Worm (Caenorhabditis elegans): Measurements from ENCODE around the gene ZK1290.5.

ZK1290.5 gene

DNA sequence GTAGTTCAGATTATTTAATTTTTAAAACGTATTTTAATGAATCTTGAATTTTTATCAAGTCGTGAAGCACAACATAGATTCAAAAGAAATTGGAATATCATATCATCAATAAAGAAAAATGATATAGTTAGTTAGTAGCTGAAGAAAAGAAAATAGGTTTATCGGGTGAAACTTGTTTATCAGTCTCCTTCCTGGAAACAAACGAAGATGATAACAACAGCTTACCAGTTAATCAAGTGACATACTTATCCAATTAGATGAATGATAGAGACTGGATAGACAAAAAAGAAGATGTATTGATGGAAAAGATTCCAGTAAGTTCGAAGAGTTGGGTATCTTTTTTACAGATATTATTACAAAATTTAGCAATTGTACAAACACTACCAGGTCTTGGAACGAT, 13.5 kb downstream of the ZK1290.5 start:
- no peak for TF ChIP-seq fkh-8 (tag; optimal IDR thresholded peaks at IDR 0.05)
- no peak for TF ChIP-seq pax-3 (tag; optimal IDR thresholded peaks at IDR 0.05)
- peak; percentile 58 for TF ChIP-seq blmp-1 (tag; optimal IDR thresholded peaks at IDR 0.05)
- TF ChIP-seq nhr-20 (tag; optimal IDR thresholded peaks at IDR 0.05) = no peak
- TF ChIP-seq nhr-28 (tag; optimal IDR thresholded peaks at IDR 0.05) = no peak

DNA sequence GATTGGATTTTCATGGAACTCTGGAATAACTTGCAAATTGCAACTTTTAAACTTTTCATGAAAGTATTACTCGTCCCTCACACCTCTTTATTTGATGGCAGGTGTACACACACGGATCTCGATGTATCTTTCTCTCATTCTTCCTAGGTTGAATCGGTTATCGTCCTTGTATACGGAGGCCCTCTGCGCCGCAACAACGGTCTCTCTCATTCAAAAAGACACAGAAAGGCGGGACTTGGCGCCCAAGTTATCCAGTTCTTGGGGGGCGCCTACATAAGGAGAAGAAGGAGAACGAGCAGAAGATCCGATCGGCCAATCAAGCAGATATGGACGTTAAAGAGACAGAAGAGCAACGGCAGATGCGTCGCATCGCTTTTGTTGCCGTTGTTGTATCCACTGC, 14.4 kb downstream of the ZK1290.5 start, which contains the start of gene rol-8:
Gene rol-8, plus strand, starts transcription at position 301 of the 400 bp plus-strand sequence.
- TF ChIP-seq nhr-47 (tag; optimal IDR thresholded peaks at IDR 0.05) (no peak), nhr-237 (tag; optimal IDR thresholded peaks at IDR 0.05) (no peak), blmp-1 (tag; optimal IDR thresholded peaks at IDR 0.05) (peak; percentile 9)

DNA sequence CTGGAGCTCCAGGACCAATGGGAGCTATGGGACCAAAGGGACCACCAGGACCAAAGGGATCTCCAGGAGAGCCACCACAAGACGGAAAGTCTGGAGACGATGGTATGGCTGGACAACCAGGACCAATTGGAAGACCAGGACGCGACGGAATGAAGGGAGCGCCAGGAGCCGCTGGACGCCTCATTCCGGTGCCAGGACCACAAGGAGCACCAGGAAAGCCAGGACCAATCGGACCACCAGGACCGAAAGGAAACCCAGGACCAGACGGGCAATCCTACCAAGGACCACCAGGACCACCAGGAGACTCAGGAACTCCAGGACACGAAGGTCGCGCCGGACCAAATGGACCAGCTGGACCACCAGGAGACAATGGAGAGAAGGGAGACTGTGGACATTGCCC, 15.3 kb downstream of the ZK1290.5 start:
- TF ChIP-seq snu-23 (GFP tag; optimal IDR thresholded peaks at IDR 0.05) (no peak), zip-4 (GFP tag; optimal IDR thresholded peaks at IDR 0.05) (no peak), zag-1 (tag; optimal IDR thresholded peaks at IDR 0.05) (no peak), blmp-1 (tag; optimal IDR thresholded peaks at IDR 0.05) (no peak), lir-3 (tag; optimal IDR thresholded peaks at IDR 0.05; ENCODE audit: poor library complexity) (no peak), Y116A8C.19 (tag; optimal IDR thresholded peaks at IDR 0.05; ENCODE audit: borderline replicate concordance) (no peak), unc-62 (GFP tag; optimal IDR thresholded peaks at IDR 0.05) (no peak), ama-1 (optimal IDR thresholded peaks at IDR 0.05) (no peak), ztf-4 (tag; optimal IDR thresholded peaks at IDR 0.05) (no peak)

DNA sequence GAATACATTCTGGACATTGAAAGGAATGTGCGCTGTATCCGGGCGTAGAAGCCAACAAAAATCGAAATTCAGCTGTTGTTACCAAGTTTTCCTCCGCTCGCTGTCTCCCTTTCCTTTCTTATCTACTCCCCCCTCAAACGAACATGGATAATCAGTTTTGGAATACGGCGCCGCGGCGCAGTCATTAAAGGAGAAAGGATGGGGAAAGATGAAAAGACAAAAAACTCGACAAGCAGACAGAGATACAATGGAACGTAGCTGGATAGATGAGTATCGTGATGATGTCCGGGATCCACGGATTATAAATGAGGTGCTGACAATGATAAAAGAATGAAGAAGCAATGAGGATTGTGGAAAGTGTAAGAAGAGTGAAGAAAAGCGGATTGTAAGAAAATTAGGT, 15.9 kb downstream of the ZK1290.5 start:
- TF ChIP-seq blmp-1 (tag; optimal IDR thresholded peaks at IDR 0.05) = peak; percentile 97
- TF ChIP-seq ama-1 (optimal IDR thresholded peaks at IDR 0.05) = peak; percentile 85
- no peak for TF ChIP-seq zip-4 (GFP tag; optimal IDR thresholded peaks at IDR 0.05)
- peak; percentile 17 for TF ChIP-seq ztf-4 (tag; optimal IDR thresholded peaks at IDR 0.05)
- no peak for TF ChIP-seq snu-23 (GFP tag; optimal IDR thresholded peaks at IDR 0.05)

DNA sequence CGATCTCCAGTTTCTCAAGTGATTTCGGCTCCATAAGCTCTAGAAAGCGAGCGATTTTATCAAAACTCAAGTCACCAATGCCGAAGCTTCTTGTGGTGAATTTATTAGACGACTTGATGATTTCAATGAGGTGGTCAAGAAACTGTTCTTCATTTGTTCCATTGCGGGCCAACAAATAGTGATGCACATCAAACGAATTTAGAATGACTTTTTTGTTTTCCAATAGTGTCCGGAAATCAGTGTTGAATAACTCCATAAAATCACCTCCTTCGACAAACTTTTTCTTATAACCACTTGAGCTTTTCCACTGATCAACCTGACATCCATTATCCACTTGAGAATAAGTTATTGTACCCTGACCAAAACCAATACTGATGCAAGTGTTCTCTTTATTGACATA, 17.8 kb downstream of the ZK1290.5 start:
- no peak for TF ChIP-seq swsn-7 (tag; optimal IDR thresholded peaks at IDR 0.05)
- TF ChIP-seq Y116A8C.19 (tag; optimal IDR thresholded peaks at IDR 0.05; ENCODE audit: borderline replicate concordance) = no peak
- TF ChIP-seq nhr-11 (tag; optimal IDR thresholded peaks at IDR 0.05) = no peak
- TF ChIP-seq ceh-8 (GFP tag; optimal IDR thresholded peaks at IDR 0.05) = no peak

ce11 chrII:7548044-7548443, 18.6 kb downstream of the ZK1290.5 start, which contains the start of gene fbxa-224:
fbxa-224 (minus strand) TSS chrII:7548144.
- no peak for TF ChIP-seq zip-4 (GFP tag; optimal IDR thresholded peaks at IDR 0.05)
- TF ChIP-seq ztf-4 (tag; optimal IDR thresholded peaks at IDR 0.05) = no peak
- no peak for TF ChIP-seq zag-1 (tag; optimal IDR thresholded peaks at IDR 0.05)
- no peak for TF ChIP-seq ces-1 (GFP tag; optimal IDR thresholded peaks at IDR 0.05)
- TF ChIP-seq aly-2 (tag; optimal IDR thresholded peaks at IDR 0.05) = no peak
- TF ChIP-seq fkh-10 (GFP tag; optimal IDR thresholded peaks at IDR 0.05) = no peak
- TF ChIP-seq ceh-82 (tag; optimal IDR thresholded peaks at IDR 0.05) = no peak
- TF ChIP-seq snpc-4 (tag; optimal IDR thresholded peaks at IDR 0.05) = no peak
- TF ChIP-seq unc-130 (tag; optimal IDR thresholded peaks at IDR 0.05) = no peak
- no peak for TF ChIP-seq C04F5.9 (tag; optimal IDR thresholded peaks at IDR 0.05)
- no peak for TF ChIP-seq ceh-8 (GFP tag; optimal IDR thresholded peaks at IDR 0.05)

- TF ChIP-seq ztf-11 (tag; optimal IDR thresholded peaks at IDR 0.05) (no peak), rnt-1 (tag; optimal IDR thresholded peaks at IDR 0.05) (no peak), nhr-19 (GFP tag; conservative IDR thresholded peaks at IDR 0.05) (no peak), fkh-10 (GFP tag; optimal IDR thresholded peaks at IDR 0.05) (no peak), F16B12.6 (tag; optimal IDR thresholded peaks at IDR 0.05) (no peak), sptf-1 (tag; optimal IDR thresholded peaks at IDR 0.05) (no peak), ceh-8 (GFP tag; optimal IDR thresholded peaks at IDR 0.05) (no peak), isw-1 (GFP tag; IDR thresholded peaks at IDR 0.05) (no peak), tbx-2 (tag; optimal IDR thresholded peaks at IDR 0.05) (no peak), lin-14 (GFP tag; optimal IDR thresholded peaks at IDR 0.05) (no peak), zag-1 (tag; optimal IDR thresholded peaks at IDR 0.05) (no peak), lin-13 (GFP tag; optimal IDR thresholded peaks at IDR 0.05) (no peak), elt-3 (tag; optimal IDR thresholded peaks at IDR 0.05) (no peak), C04F5.9 (tag; optimal IDR thresholded peaks at IDR 0.05) (no peak), hpl-2 (GFP tag; optimal IDR thresholded peaks at IDR 0.05) (no peak), nhr-76 (tag; optimal IDR thresholded peaks at IDR 0.05) (no peak), unc-30 (tag; optimal IDR thresholded peaks at IDR 0.05) (no peak)
Measured at ce11 chrII:7549035-7549434, 19.6 kb downstream of the ZK1290.5 start, which contains the start of gene tph-1. tph-1 (plus strand) TSS chrII:7549335.

Data from whole organism, L1 larva.